Worm (Caenorhabditis elegans): ENCODE data around the gene gst-3.

gst-3 gene

ce11 chrIV:10110870-10111269, 29.2 kb downstream of the gst-3 start:
- TF ChIP-seq mbf-1 (tag; optimal IDR thresholded peaks at IDR 0.05), result no peak
- no peak for TF ChIP-seq sma-3 (GFP tag; optimal IDR thresholded peaks at IDR 0.05)

ce11 chrIV:10110417-10110816, 29.6 kb downstream of the gst-3 start, which contains the start of gene egl-38:
Gene egl-38 (minus strand): TSS chrIV:10110517.
- no peak for TF ChIP-seq crh-2 (tag; optimal IDR thresholded peaks at IDR 0.05)
- no peak for TF ChIP-seq lsy-2 (tag; optimal IDR thresholded peaks at IDR 0.05)
- no peak for TF ChIP-seq lin-39 (tag; optimal IDR thresholded peaks at IDR 0.05)
- no peak for TF ChIP-seq nhr-21 (tag; optimal IDR thresholded peaks at IDR 0.05)
- TF ChIP-seq Y55F3AM.14 (GFP tag; optimal IDR thresholded peaks at IDR 0.05), result no peak
- TF ChIP-seq nhr-12 (tag; optimal IDR thresholded peaks at IDR 0.05), result no peak
- no peak for TF ChIP-seq mbf-1 (tag; optimal IDR thresholded peaks at IDR 0.05)
- TF ChIP-seq elt-1 (tag; optimal IDR thresholded peaks at IDR 0.05), result no peak
- no peak for TF ChIP-seq skn-1 (tag; optimal IDR thresholded peaks at IDR 0.05)
- TF ChIP-seq blmp-1 (tag; optimal IDR thresholded peaks at IDR 0.05; ENCODE audit: insufficient read depth), result no peak
- no peak for TF ChIP-seq egl-27 (tag; optimal IDR thresholded peaks at IDR 0.05)
- no peak for TF ChIP-seq gmeb-1 (tag; optimal IDR thresholded peaks at IDR 0.05)
- TF ChIP-seq nhr-23 (tag; optimal IDR thresholded peaks at IDR 0.05), result no peak
- TF ChIP-seq nhr-11 (tag; optimal IDR thresholded peaks at IDR 0.05), result no peak

ce11 chrIV:10096881-10097280, 43.2 kb downstream of the gst-3 start, which contains the start of gene dis-3:
Gene dis-3 (plus strand): TSS chrIV:10097202.
- no peak for TF ChIP-seq nhr-11 (tag; optimal IDR thresholded peaks at IDR 0.05)
- peak; percentile 55 for TF ChIP-seq R02D3.7 (tag; optimal IDR thresholded peaks at IDR 0.05)

DNA sequence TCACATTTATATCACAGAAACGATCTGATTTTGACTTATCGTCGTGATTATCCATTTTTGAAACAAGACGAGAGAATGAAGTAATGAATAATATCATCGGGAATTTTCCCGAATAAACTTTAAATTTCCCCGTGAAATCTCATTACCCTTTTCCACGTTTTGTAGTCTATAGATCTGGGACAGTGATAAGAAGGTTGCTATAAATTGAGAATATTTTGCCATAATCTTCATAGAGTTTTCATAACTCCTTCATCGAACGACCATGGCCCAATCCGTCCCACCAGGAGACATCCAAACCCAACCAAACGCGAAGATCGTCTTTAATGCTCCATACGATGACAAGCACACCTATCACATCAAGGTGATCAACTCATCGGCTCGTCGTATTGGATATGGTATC, 44.9 kb downstream of the gst-3 start, which contains the start of the genes C04G2.5 and msp-36:
TSS of gene C04G2.5 (minus strand) at position 101 of the 400 bp plus-strand sequence.
TSS of gene msp-36 (plus strand) at position 263 of the 400 bp plus-strand sequence.
- TF ChIP-seq nhr-25 (tag; optimal IDR thresholded peaks at IDR 0.05) (no peak), lsy-2 (tag; optimal IDR thresholded peaks at IDR 0.05) (no peak), fos-1 (tag; optimal IDR thresholded peaks at IDR 0.05) (no peak), mab-5 (tag; optimal IDR thresholded peaks at IDR 0.05) (no peak), elt-3 (tag; optimal IDR thresholded peaks at IDR 0.05) (no peak), lin-11 (tag; optimal IDR thresholded peaks at IDR 0.05) (no peak), nhr-6 (tag; optimal IDR thresholded peaks at IDR 0.05) (no peak), C34F6.9 (tag; optimal IDR thresholded peaks at IDR 0.05) (no peak), nhr-11 (tag; optimal IDR thresholded peaks at IDR 0.05) (no peak), nhr-237 (tag; optimal IDR thresholded peaks at IDR 0.05) (no peak), ceh-16 (tag; optimal IDR thresholded peaks at IDR 0.05) (no peak), ztf-4 (tag; optimal IDR thresholded peaks at IDR 0.05) (no peak), zag-1 (tag; optimal IDR thresholded peaks at IDR 0.05) (no peak), aly-2 (tag; optimal IDR thresholded peaks at IDR 0.05) (no peak), sma-3 (GFP tag; optimal IDR thresholded peaks at IDR 0.05) (no peak), egl-27 (tag; optimal IDR thresholded peaks at IDR 0.05) (no peak)

ce11 chrIV:10090358-10090757, 49.7 kb downstream of the gst-3 start, which contains the start of gene ttbk-5:
Gene ttbk-5 (plus strand): TSS chrIV:10090658.
- TF ChIP-seq elt-3 (tag; optimal IDR thresholded peaks at IDR 0.05) (no peak), lsy-2 (tag; optimal IDR thresholded peaks at IDR 0.05) (no peak), alr-1 (tag; optimal IDR thresholded peaks at IDR 0.05) (no peak), mbf-1 (tag; optimal IDR thresholded peaks at IDR 0.05) (no peak), peb-1 (tag; optimal IDR thresholded peaks at IDR 0.05) (no peak), ZK546.5 (tag; optimal IDR thresholded peaks at IDR 0.05) (no peak), blmp-1 (tag; optimal IDR thresholded peaks at IDR 0.05; ENCODE audit: insufficient read depth) (no peak), ceh-16 (tag; optimal IDR thresholded peaks at IDR 0.05) (no peak)

DNA sequence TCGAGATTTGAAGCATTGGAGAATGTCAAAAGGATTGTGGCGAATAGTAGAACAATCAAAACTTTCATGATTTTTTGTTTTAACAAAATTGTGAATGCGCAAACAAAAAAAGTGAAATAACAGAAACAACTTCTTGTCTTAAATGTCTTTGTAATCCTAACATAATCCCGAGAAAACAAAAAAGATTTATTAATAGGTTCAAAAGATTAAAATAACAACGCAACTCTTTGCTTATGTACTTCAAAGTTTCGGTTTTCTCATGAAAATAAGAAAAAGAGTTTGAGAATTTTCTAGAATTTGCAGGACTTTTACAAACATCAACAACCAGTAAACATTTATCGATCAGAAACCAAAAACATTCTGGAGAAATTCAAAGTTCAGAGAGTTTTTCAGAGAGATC, 50.3 kb downstream of the gst-3 start, which contains the start of gene ttr-39:
TSS of gene ttr-39 (minus strand) at position 101 of the 400 bp plus-strand sequence.
- no peak for TF ChIP-seq nhr-12 (tag; optimal IDR thresholded peaks at IDR 0.05)
